Worm (Caenorhabditis elegans) whole organism, late embryonic: ENCODE data around the gene Y51A2B.8.

Source experiments
- C08G9.2 ChIP-seq: sonication (generic microtip); optimal IDR thresholded peaks from 2 replicates; lab custom pipeline; 2016; ENCODE audit warnings: mild to moderate bottlenecking, missing genetic modification characterization, moderate library complexity, missing compliant biosample characterization
- C38D4.7 ChIP-seq: fragments of 200-800 bp; sonication (Bioruptor generic); optimal IDR thresholded peaks from 2 replicates; lab custom pipeline; 2018; ENCODE audit warnings: mild to moderate bottlenecking, missing genetic modification characterization, moderate library complexity, missing compliant biosample characterization
- Y22D7AL.16 ChIP-seq: sonication (generic microtip); optimal IDR thresholded peaks from 2 replicates; lab custom pipeline; 2016; ENCODE audit warnings: missing genetic modification characterization, missing compliant biosample characterization
- ahr-1 ChIP-seq: sonication (generic microtip); optimal IDR thresholded peaks from 2 replicates; lab custom pipeline; 2016; ENCODE audit warnings: missing genetic modification characterization, missing compliant biosample characterization
- ceh-14 ChIP-seq: sonication (generic microtip); optimal IDR thresholded peaks from 2 replicates; lab custom pipeline; 2016; ENCODE audit warnings: missing genotype, missing genetic modification characterization, missing compliant biosample characterization
- ceh-24 ChIP-seq: sonication (generic microtip); optimal IDR thresholded peaks from 2 replicates; lab custom pipeline; 2016; ENCODE audit warnings: mild to moderate bottlenecking, missing genetic modification characterization, missing compliant biosample characterization
- ceh-30 ChIP-seq: fragments of 150-350 bp; optimal IDR thresholded peaks from 2 replicates; lab custom pipeline; 2014; ENCODE audit warnings: missing biosample characterization, missing genetic modification characterization
- ceh-31 ChIP-seq: sonication (generic microtip); optimal IDR thresholded peaks from 2 replicates; lab custom pipeline; 2016; ENCODE audit warnings: missing genetic modification characterization, missing compliant biosample characterization
- ceh-6 ChIP-seq: fragments of 200-800 bp; sonication (Bioruptor generic); optimal IDR thresholded peaks from 2 replicates; lab custom pipeline; 2018; ENCODE audit warnings: mild to moderate bottlenecking, missing genetic modification characterization, missing compliant biosample characterization
- ceh-9 ChIP-seq: sonication (generic microtip); optimal IDR thresholded peaks from 2 replicates; lab custom pipeline; 2016; ENCODE audit warnings: mild to moderate bottlenecking, missing genetic modification characterization, inconsistent platforms, missing compliant biosample characterization
- che-1 ChIP-seq: sonication (generic microtip); optimal IDR thresholded peaks from 2 replicates; lab custom pipeline; 2016; ENCODE audit warnings: mild to moderate bottlenecking, missing genetic modification characterization, missing compliant biosample characterization
- elt-2 ChIP-seq: sonication (generic microtip); optimal IDR thresholded peaks from 2 replicates; lab custom pipeline; 2016; ENCODE audit warnings: missing genetic modification reagents, missing genetic modification characterization, missing compliant biosample characterization
- ets-4 ChIP-seq: sonication (generic microtip); optimal IDR thresholded peaks from 2 replicates; lab custom pipeline; 2016; ENCODE audit warnings: missing genetic modification characterization, missing compliant biosample characterization
- fkh-10 ChIP-seq: fragments of 150-350 bp; optimal IDR thresholded peaks from 2 replicates; lab custom pipeline; 2014; ENCODE audit warnings: missing biosample characterization, missing genetic modification reagents, missing genetic modification characterization
- fkh-6 ChIP-seq: sonication (generic microtip); optimal IDR thresholded peaks from 2 replicates; lab custom pipeline; 2016; ENCODE audit warnings: missing genetic modification characterization, missing compliant biosample characterization
- gmeb-2 ChIP-seq: sonication (generic microtip); optimal IDR thresholded peaks from 2 replicates; lab custom pipeline; 2016; ENCODE audit warnings: missing genetic modification characterization, inconsistent platforms, missing compliant biosample characterization
- hlh-13 ChIP-seq: fragments of 200-800 bp; sonication (Bioruptor generic); optimal IDR thresholded peaks from 2 replicates; lab custom pipeline; 2018; ENCODE audit warnings: mild to moderate bottlenecking, missing genetic modification characterization, missing compliant biosample characterization
- hlh-30 ChIP-seq: sonication (generic microtip); optimal IDR thresholded peaks from 2 replicates; lab custom pipeline; 2017; ENCODE audit warnings: antibody characterized with exemption, missing genetic modification characterization, missing compliant biosample characterization; ENCODE audit not compliant: insufficient read depth
- hlh-8 ChIP-seq: sonication (generic microtip); optimal IDR thresholded peaks from 2 replicates; lab custom pipeline; 2016; ENCODE audit warnings: missing genotype, missing genetic modification characterization, missing compliant biosample characterization
- lim-6 ChIP-seq: sonication (generic microtip); optimal IDR thresholded peaks from 2 replicates; lab custom pipeline; 2016; ENCODE audit warnings: missing genetic modification characterization, missing compliant biosample characterization
- mec-3 ChIP-seq: sonication (generic microtip); optimal IDR thresholded peaks from 2 replicates; lab custom pipeline; 2016; ENCODE audit warnings: borderline replicate concordance, missing genetic modification characterization, missing compliant biosample characterization
- nhr-232 ChIP-seq: sonication (generic microtip); optimal IDR thresholded peaks from 2 replicates; lab custom pipeline; 2016; ENCODE audit warnings: missing genetic modification characterization, missing compliant biosample characterization
- odd-2 ChIP-seq: sonication (generic microtip); optimal IDR thresholded peaks from 2 replicates; lab custom pipeline; 2017; ENCODE audit warnings: antibody characterized with exemption, mild to moderate bottlenecking, missing genetic modification characterization, missing compliant biosample characterization
- pag-3 ChIP-seq: sonication (generic microtip); optimal IDR thresholded peaks from 2 replicates; lab custom pipeline; 2016; ENCODE audit warnings: missing compliant biosample characterization, missing genetic modification characterization, borderline replicate concordance
- pax-1 ChIP-seq: fragments of 150-350 bp; optimal IDR thresholded peaks from 2 replicates; lab custom pipeline; 2014; ENCODE audit warnings: missing biosample characterization, missing genetic modification characterization
- pha-2 ChIP-seq: sonication (generic microtip); optimal IDR thresholded peaks from 2 replicates; lab custom pipeline; 2017; ENCODE audit warnings: mild to moderate bottlenecking, missing genetic modification characterization, missing compliant biosample characterization
- pros-1 ChIP-seq: fragments of 150-350 bp; optimal IDR thresholded peaks from 2 replicates; lab custom pipeline; 2014; ENCODE audit warnings: missing biosample characterization, missing genetic modification reagents, missing genetic modification characterization
- rnt-1 ChIP-seq: sonication (generic microtip); optimal IDR thresholded peaks from 2 replicates; lab custom pipeline; 2016; ENCODE audit warnings: missing genetic modification characterization, missing compliant biosample characterization
- sdc-2 ChIP-seq: sonication (generic microtip); optimal IDR thresholded peaks from 2 replicates; lab custom pipeline; 2016; ENCODE audit warnings: missing genotype, missing genetic modification characterization, missing compliant biosample characterization
- sox-2 ChIP-seq: fragments of 200-800 bp; sonication (Bioruptor generic); IDR thresholded peaks from 2 replicates; pipeline ENCODE4 v1.3.6; 2022; ENCODE audit warnings: missing genetic modification reagents, missing genetic modification characterization, missing compliant biosample characterization
- sox-4 ChIP-seq: sonication (generic microtip); optimal IDR thresholded peaks from 2 replicates; lab custom pipeline; 2017; ENCODE audit warnings: mild to moderate bottlenecking, missing genetic modification characterization, inconsistent platforms, missing compliant biosample characterization
- syd-9 ChIP-seq: sonication (generic microtip); optimal IDR thresholded peaks from 2 replicates; lab custom pipeline; 2016; ENCODE audit warnings: mild to moderate bottlenecking, missing genetic modification characterization, moderate library complexity, missing compliant biosample characterization
- tbx-2 ChIP-seq: sonication (generic microtip); optimal IDR thresholded peaks from 2 replicates; lab custom pipeline; 2016; ENCODE audit warnings: missing genetic modification characterization, missing compliant biosample characterization
- tbx-7 ChIP-seq: sonication (generic microtip); optimal IDR thresholded peaks from 2 replicates; lab custom pipeline; 2016; ENCODE audit warnings: missing genotype, missing genetic modification characterization, missing compliant biosample characterization
- unc-42 ChIP-seq: sonication (generic microtip); optimal IDR thresholded peaks from 2 replicates; lab custom pipeline; 2016; ENCODE audit warnings: missing genotype, missing genetic modification characterization, missing compliant biosample characterization
- unc-86 ChIP-seq: sonication (generic microtip); optimal IDR thresholded peaks from 2 replicates; lab custom pipeline; 2016; ENCODE audit warnings: missing genetic modification characterization, missing compliant biosample characterization

The Y51A2B.8 gene

DNA sequence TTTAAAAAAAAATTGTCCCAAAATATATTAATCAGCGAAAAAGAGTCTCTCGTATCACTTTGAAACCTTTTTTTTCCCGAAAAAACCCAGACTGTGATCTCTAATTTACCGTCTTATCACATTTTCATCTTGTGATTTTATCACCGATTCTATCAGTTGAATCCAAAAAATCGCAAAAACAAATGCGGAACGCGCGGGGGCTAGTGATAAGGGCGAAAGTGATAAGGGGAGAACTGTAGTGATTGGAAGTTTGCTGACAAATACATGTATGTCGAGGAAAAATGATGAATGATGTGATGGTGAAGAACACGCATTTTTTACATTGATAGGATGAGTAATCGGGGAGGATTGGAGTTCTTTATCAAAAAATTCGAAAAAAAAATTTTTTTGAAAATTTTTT, 32.8 kb upstream of the Y51A2B.8 start:
- TF ChIP-seq tbx-2 (tag; lab: Kevin White, UChicago): no peak
- TF ChIP-seq elt-2: peak; percentile 99
- TF ChIP-seq, all 69 proteins: peak for 1

ce11 chrV:18350046-18350445, 28.9 kb upstream of the Y51A2B.8 start, which contains the start of gene C08E8.3:
TSS of gene C08E8.3 (plus strand) at chrV:18350129.
- TF ChIP-seq ets-4 (tag; lab: Kevin White, UChicago) (no peak), gmeb-2 (tag; lab: Kevin White, UChicago) (no peak), ceh-6 (GFP tag; lab: Kevin White, UChicago) (no peak), hlh-13 (GFP tag; lab: Kevin White, UChicago) (no peak), che-1 (tag; lab: Kevin White, UChicago) (no peak), syd-9 (tag; lab: Kevin White, UChicago) (no peak), lim-6 (tag; lab: Kevin White, UChicago) (no peak), unc-42 (tag; lab: Kevin White, UChicago) (no peak), elt-2 (no peak), pros-1 (no peak), mec-3 (tag; lab: Kevin White, UChicago) (no peak), ceh-14 (tag; lab: Kevin White, UChicago) (no peak), fkh-10 (GFP tag; lab: Kevin White, UChicago) (no peak), pha-2 (tag; lab: Kevin White, UChicago) (no peak)

- no peak for TF ChIP-seq unc-42 (tag; lab: Kevin White, UChicago)
- no peak for TF ChIP-seq che-1 (tag; lab: Kevin White, UChicago)
- no peak for TF ChIP-seq ets-4 (tag; lab: Kevin White, UChicago)
- no peak for TF ChIP-seq nhr-232 (tag; lab: Kevin White, UChicago)
- TF ChIP-seq tbx-7 (tag; lab: Kevin White, UChicago): no peak
- TF ChIP-seq pag-3 (tag; lab: Kevin White, UChicago): no peak
- TF ChIP-seq ceh-6 (GFP tag; lab: Kevin White, UChicago): no peak
- TF ChIP-seq sox-4 (tag; lab: Kevin White, UChicago): no peak
- no peak for TF ChIP-seq hlh-8 (tag; lab: Kevin White, UChicago)
Observed at ce11 chrV:18350721-18351120, 28.2 kb upstream of the Y51A2B.8 start, which contains the start of gene C08E8.11. TSS of gene C08E8.11 (plus strand) at chrV:18351021.

DNA sequence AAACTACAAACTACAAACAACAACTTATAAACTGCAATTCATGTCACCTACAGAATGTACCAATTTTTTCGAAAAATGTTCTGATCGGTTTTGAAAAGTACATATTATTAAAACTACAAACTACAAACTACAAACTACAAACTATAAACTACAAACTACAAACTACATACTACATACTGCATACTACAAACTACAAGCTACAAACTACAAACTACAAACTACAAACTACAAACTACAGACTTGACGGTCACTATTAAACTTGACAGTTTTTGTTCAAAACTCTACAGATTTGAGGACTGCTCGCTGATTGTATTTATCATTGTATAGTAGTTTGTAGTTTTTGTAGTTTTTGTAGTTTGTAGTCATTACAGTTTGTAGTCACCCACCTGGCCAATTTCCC, 24.6 kb upstream of the Y51A2B.8 start:
- no peak for TF ChIP-seq gmeb-2 (tag; lab: Kevin White, UChicago)
- TF ChIP-seq sox-4 (tag; lab: Kevin White, UChicago): no peak
- peak; percentile 28 for TF ChIP-seq ceh-30 (tag; lab: Kevin White, UChicago)
- no peak for TF ChIP-seq ceh-9 (tag; lab: Kevin White, UChicago)
- TF ChIP-seq fkh-10 (GFP tag; lab: Kevin White, UChicago): no peak

- TF ChIP-seq Y22D7AL.16 (no peak), pag-3 (tag; lab: Kevin White, UChicago) (no peak), odd-2 (tag; lab: Kevin White, UChicago) (no peak)
Observed at ce11 chrV:18355742-18356141, 23.2 kb upstream of the Y51A2B.8 start, which contains the start of gene C08E8.2. TSS of gene C08E8.2 (minus strand) at chrV:18355842.

ce11 chrV:18359888-18360287, 19.0 kb upstream of the Y51A2B.8 start, which contains the start of gene C08E8.5:
TSS of gene C08E8.5 (minus strand) at chrV:18359988.
- no peak for TF ChIP-seq ahr-1 (tag; lab: Kevin White, UChicago)
- TF ChIP-seq C38D4.7 (GFP tag; lab: Kevin White, UChicago): no peak
- no peak for TF ChIP-seq sox-2 (GFP tag; lab: Robert Waterston, UW)
- TF ChIP-seq hlh-13 (GFP tag; lab: Kevin White, UChicago): no peak
- TF ChIP-seq fkh-6: no peak
- TF ChIP-seq C08G9.2 (tag; lab: Kevin White, UChicago): no peak
- TF ChIP-seq ceh-24 (tag; lab: Kevin White, UChicago): no peak
- TF ChIP-seq tbx-2 (tag; lab: Kevin White, UChicago): no peak
- TF ChIP-seq sdc-2 (tag; lab: Kevin White, UChicago): no peak
- no peak for TF ChIP-seq pax-1 (tag; lab: Kevin White, UChicago)
- TF ChIP-seq rnt-1 (tag; lab: Kevin White, UChicago): no peak
- no peak for TF ChIP-seq pha-2 (tag; lab: Kevin White, UChicago)
- no peak for TF ChIP-seq unc-86 (tag; lab: Kevin White, UChicago)
- TF ChIP-seq nhr-232 (tag; lab: Kevin White, UChicago): no peak
- no peak for TF ChIP-seq ceh-31 (tag; lab: Kevin White, UChicago)
- no peak for TF ChIP-seq hlh-30 (tag; lab: Kevin White, UChicago)
- TF ChIP-seq, all 69 proteins: peak for 0
